Fruit fly (Drosophila melanogaster) whole organism, embryonic: ENCODE data around the gene CG31948.

Experiments used
- CG32532 ChIP-seq: fragments of 200-800 bp; sonication (Bioruptor generic); IDR thresholded peaks from 2 replicates; pipeline ENCODE4 v1.3.6; 2022; ENCODE audit warnings: missing biosample characterization, missing genetic modification characterization
- fd102C ChIP-seq: fragments of 200-800 bp; sonication (Bioruptor generic); optimal IDR thresholded peaks from 2 replicates; lab custom pipeline; 2018; ENCODE audit warnings: missing biosample characterization, mild to moderate bottlenecking, missing genetic modification characterization, moderate library complexity

DNA sequence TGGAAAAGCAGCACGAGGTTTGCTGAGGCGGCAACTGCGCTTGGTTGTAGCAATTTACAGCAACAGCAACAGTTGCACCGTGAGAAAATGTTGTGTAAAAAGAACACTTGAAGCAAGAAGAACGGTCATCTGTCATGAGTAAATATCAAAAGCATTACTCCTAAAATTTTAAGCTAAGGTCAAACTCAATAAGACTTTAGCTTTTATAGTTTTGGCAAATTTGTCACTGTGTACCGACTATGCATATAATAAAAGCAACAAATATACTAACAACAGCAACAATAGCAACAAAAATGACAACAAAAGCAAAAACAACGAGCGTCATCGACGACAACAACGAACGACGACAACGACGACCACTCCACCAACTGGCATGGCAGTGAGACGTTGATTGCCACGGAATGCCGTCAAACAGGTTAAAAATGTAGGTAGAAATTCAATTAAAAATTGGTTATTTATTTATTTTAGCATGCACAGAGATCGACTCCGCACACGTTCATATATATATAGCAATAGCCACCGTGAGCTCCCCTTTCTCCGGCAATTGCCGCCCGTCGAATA lies 17.1 kb upstream of the CG31948 start:
- peak; percentile 39 for TF ChIP-seq CG32532
- TF ChIP-seq fd102C (GFP tag; lab: Kevin White, UChicago), result no peak
